Worm (Caenorhabditis elegans) whole organism, mixed stage, embryonic: ENCODE results near the gene F45E4.6.

Experiments
- M03D4.4 ChIP-seq: sonication (generic microtip); optimal IDR thresholded peaks from 2 replicates; lab custom pipeline; 2017; ENCODE audit warnings: mild to moderate bottlenecking, missing genetic modification characterization, missing compliant biosample characterization
- bed-3 ChIP-seq: fragments of 200-800 bp; sonication (Bioruptor generic); optimal IDR thresholded peaks from 3 replicates; lab custom pipeline; 2018; ENCODE audit warnings: mild to moderate bottlenecking, missing genetic modification characterization, moderate library complexity, missing compliant biosample characterization
- blmp-1 ChIP-seq: fragments of 150-350 bp; optimal IDR thresholded peaks from 2 replicates; lab custom pipeline; 2014; ENCODE audit warnings: missing biosample characterization, missing genetic modification characterization
- ceh-39 ChIP-seq: fragments of 150-350 bp; optimal IDR thresholded peaks from 2 replicates; lab custom pipeline; 2014; ENCODE audit warnings: missing biosample characterization, missing genetic modification characterization
- ceh-43 ChIP-seq: fragments of 200-800 bp; sonication (Bioruptor generic); optimal IDR thresholded peaks from 2 replicates; lab custom pipeline; 2018; ENCODE audit warnings: mild to moderate bottlenecking, missing genetic modification characterization, moderate library complexity, missing compliant biosample characterization
- ceh-83 ChIP-seq: fragments of 200-800 bp; sonication (Bioruptor generic); optimal IDR thresholded peaks from 2 replicates; lab custom pipeline; 2018; ENCODE audit warnings: mild to moderate bottlenecking, missing genetic modification characterization, missing compliant biosample characterization
- ces-1 ChIP-seq: fragments of 150-350 bp; optimal IDR thresholded peaks from 2 replicates; lab custom pipeline; 2014; ENCODE audit warnings: missing biosample characterization, missing genetic modification reagents, missing genetic modification characterization
- cnd-1 ChIP-seq: fragments of 200-800 bp; sonication (Bioruptor generic); optimal IDR thresholded peaks from 2 replicates; lab custom pipeline; 2018; ENCODE audit warnings: mild to moderate bottlenecking, missing genetic modification characterization, missing compliant biosample characterization
- drap-1 ChIP-seq: fragments of 200-800 bp; sonication (Bioruptor generic); optimal IDR thresholded peaks from 3 replicates; lab custom pipeline; 2018; ENCODE audit warnings: mild to moderate bottlenecking, missing genetic modification characterization, missing compliant biosample characterization
- elt-1 ChIP-seq: sonication (generic microtip); optimal IDR thresholded peaks from 2 replicates; lab custom pipeline; 2017; ENCODE audit warnings: missing genetic modification characterization, mild to moderate bottlenecking, missing compliant biosample characterization, antibody characterized with exemption, moderate library complexity, borderline replicate concordance; ENCODE audit not compliant: insufficient read depth
- elt-3 ChIP-seq: fragments of 150-350 bp; optimal IDR thresholded peaks from 2 replicates; lab custom pipeline; 2014; ENCODE audit warnings: missing biosample characterization, missing genetic modification characterization
- flh-1 ChIP-seq: fragments of 200-800 bp; sonication (Bioruptor generic); optimal IDR thresholded peaks from 2 replicates; lab custom pipeline; 2018; ENCODE audit warnings: mild to moderate bottlenecking, missing genetic modification characterization, moderate library complexity, missing compliant biosample characterization
- ham-2 ChIP-seq: fragments of 200-800 bp; sonication (Bioruptor generic); optimal IDR thresholded peaks from 2 replicates; lab custom pipeline; 2018; ENCODE audit warnings: mild to moderate bottlenecking, missing genetic modification characterization, missing compliant biosample characterization
- hlh-1 ChIP-seq: fragments of 150-350 bp; optimal IDR thresholded peaks from 2 replicates; lab custom pipeline; 2014; ENCODE audit warnings: missing biosample characterization, missing genetic modification reagents, missing genetic modification characterization
- lin-13 ChIP-seq: fragments of 150-350 bp; optimal IDR thresholded peaks from 2 replicates; lab custom pipeline; 2014; ENCODE audit warnings: missing biosample characterization, missing genetic modification characterization
- lsy-2 ChIP-seq: fragments of 150-350 bp; optimal IDR thresholded peaks from 2 replicates; lab custom pipeline; 2014; ENCODE audit warnings: missing biosample characterization, missing genetic modification characterization
- mab-5 ChIP-seq: fragments of 150-350 bp; optimal IDR thresholded peaks from 2 replicates; lab custom pipeline; 2014; ENCODE audit warnings: missing biosample characterization, missing genetic modification characterization
- mep-1 ChIP-seq: fragments of 150-350 bp; optimal IDR thresholded peaks from 2 replicates; lab custom pipeline; 2017; ENCODE audit warnings: missing biosample characterization, missing genetic modification reagents, missing genetic modification characterization, inconsistent platforms
- nhr-12 ChIP-seq: fragments of 150-350 bp; optimal IDR thresholded peaks from 2 replicates; lab custom pipeline; 2014; ENCODE audit warnings: missing biosample characterization, missing genetic modification characterization
- nhr-2 ChIP-seq: fragments of 150-350 bp; optimal IDR thresholded peaks from 2 replicates; lab custom pipeline; 2014; ENCODE audit warnings: missing biosample characterization, missing genetic modification characterization
- nhr-237 ChIP-seq: fragments of 150-350 bp; optimal IDR thresholded peaks from 2 replicates; lab custom pipeline; 2014; ENCODE audit warnings: missing biosample characterization, missing genetic modification characterization
- nhr-28 ChIP-seq: fragments of 150-350 bp; optimal IDR thresholded peaks from 2 replicates; lab custom pipeline; 2014; ENCODE audit warnings: missing biosample characterization, missing genetic modification characterization
- nhr-76 ChIP-seq: sonication (generic microtip); optimal IDR thresholded peaks from 2 replicates; lab custom pipeline; 2017; ENCODE audit warnings: missing biosample characterization, missing genetic modification characterization
- pha-4 ChIP-seq: fragments of 150-350 bp; optimal IDR thresholded peaks from 2 replicates; lab custom pipeline; 2018; ENCODE audit warnings: missing biosample characterization, missing genetic modification reagents, missing genetic modification characterization
- snpc-4 ChIP-seq: fragments of 150-350 bp; optimal IDR thresholded peaks from 2 replicates; lab custom pipeline; 2014; ENCODE audit warnings: missing biosample characterization, missing genetic modification characterization
- sptf-1 ChIP-seq: sonication (generic microtip); optimal IDR thresholded peaks from 2 replicates; lab custom pipeline; 2017; ENCODE audit warnings: mild to moderate bottlenecking, missing genetic modification characterization, moderate library complexity, missing compliant biosample characterization
- tbx-8 ChIP-seq: fragments of 200-800 bp; sonication (Bioruptor generic); optimal IDR thresholded peaks from 2 replicates; lab custom pipeline; 2018; ENCODE audit warnings: mild to moderate bottlenecking, missing genetic modification characterization, moderate library complexity, missing compliant biosample characterization
- unc-39 ChIP-seq: fragments of 150-350 bp; optimal IDR thresholded peaks from 2 replicates; lab custom pipeline; 2014; ENCODE audit warnings: missing biosample characterization, missing genetic modification characterization
- zip-8 ChIP-seq: fragments of 150-350 bp; optimal IDR thresholded peaks from 2 replicates; lab custom pipeline; 2014; ENCODE audit warnings: missing biosample characterization, missing genetic modification characterization

Gene F45E4.6

ce11 chrIV:7651120-7651519 is 18.8 kb upstream of the F45E4.6 start, which contains the start of gene cima-1:
cima-1 (plus strand) TSS chrIV:7651459.
- no peak for TF ChIP-seq mab-5 (tag; lab: Kevin White, UChicago)
- no peak for TF ChIP-seq nhr-2
- no peak for TF ChIP-seq blmp-1 (tag; lab: Kevin White, UChicago)
- TF ChIP-seq ceh-43 (GFP tag; lab: Kevin White, UChicago), result no peak
- TF ChIP-seq zip-8 (tag; lab: Kevin White, UChicago), result no peak
- no peak for TF ChIP-seq drap-1 (GFP tag; lab: Kevin White, UChicago)
- no peak for TF ChIP-seq tbx-8 (GFP tag; lab: Kevin White, UChicago)
- no peak for TF ChIP-seq snpc-4 (tag; lab: Kevin White, UChicago)
- no peak for TF ChIP-seq lin-13 (tag; lab: Kevin White, UChicago)
- no peak for TF ChIP-seq nhr-76 (tag; lab: Kevin White, UChicago)
- no peak for TF ChIP-seq lsy-2
- TF ChIP-seq mep-1, result no peak
- no peak for TF ChIP-seq M03D4.4
- TF ChIP-seq flh-1 (GFP tag; lab: Kevin White, UChicago), result no peak
- TF ChIP-seq, all 35 proteins: peak for 0

ce11 chrIV:7650433-7650832 is 18.1 kb upstream of the F45E4.6 start:
- TF ChIP-seq drap-1 (GFP tag; lab: Kevin White, UChicago) (no peak), unc-39 (no peak), nhr-12 (tag; lab: Kevin White, UChicago) (no peak), zip-8 (tag; lab: Kevin White, UChicago) (no peak), snpc-4 (tag; lab: Kevin White, UChicago) (no peak), sptf-1 (tag; lab: Kevin White, UChicago) (no peak), elt-1 (tag; lab: Kevin White, UChicago) (no peak), flh-1 (GFP tag; lab: Kevin White, UChicago) (no peak), mab-5 (tag; lab: Kevin White, UChicago) (no peak), ceh-39 (tag; lab: Kevin White, UChicago) (no peak), elt-3 (no peak)
- TF ChIP-seq, all 35 proteins: peak for 0

ce11 chrIV:7646861-7647260 is 14.5 kb upstream of the F45E4.6 start:
- TF ChIP-seq snpc-4 (tag; lab: Kevin White, UChicago) (no peak), mab-5 (tag; lab: Kevin White, UChicago) (no peak), nhr-237 (tag; lab: Kevin White, UChicago) (no peak), sptf-1 (tag; lab: Kevin White, UChicago) (no peak), ham-2 (no peak), bed-3 (GFP tag; lab: Kevin White, UChicago) (no peak), drap-1 (GFP tag; lab: Kevin White, UChicago) (no peak), cnd-1 (tag; lab: Kevin White, UChicago) (no peak), unc-39 (no peak), pha-4 (tag; lab: Kevin White, UChicago) (no peak), ceh-83 (GFP tag; lab: Kevin White, UChicago) (no peak)
- TF ChIP-seq, all 35 proteins: peak for 0

- TF ChIP-seq nhr-2 (no peak), ceh-39 (tag; lab: Kevin White, UChicago) (no peak), hlh-1 (tag; lab: Kevin White, UChicago) (no peak), pha-4 (tag; lab: Kevin White, UChicago) (no peak), ces-1 (no peak), bed-3 (GFP tag; lab: Kevin White, UChicago) (no peak), nhr-28 (tag; lab: Kevin White, UChicago) (no peak), sptf-1 (tag; lab: Kevin White, UChicago) (no peak), nhr-12 (tag; lab: Kevin White, UChicago) (no peak), tbx-8 (GFP tag; lab: Kevin White, UChicago) (no peak), mab-5 (tag; lab: Kevin White, UChicago) (no peak), snpc-4 (tag; lab: Kevin White, UChicago) (no peak), nhr-76 (tag; lab: Kevin White, UChicago) (no peak), lsy-2 (no peak)
These were observed 13.8 kb upstream of the F45E4.6 start, which contains the start of gene hmg-5 for ce11 chrIV:7646119-7646518. hmg-5 (minus strand) TSS chrIV:7646219.

ce11 chrIV:7642971-7643370 is 10.6 kb upstream of the F45E4.6 start, which contains the start of gene nlp-20:
nlp-20 (minus strand) TSS chrIV:7643071.
- no peak for TF ChIP-seq blmp-1 (tag; lab: Kevin White, UChicago)
